Fruit fly (Drosophila melanogaster) whole organism, wandering third instar larva: ENCODE measurements around the gene CG5623.

Source experiments
- Abd-B ChIP-seq: fragments of >200 bp; optimal IDR thresholded peaks from 2 replicates; lab custom pipeline; 2017; ENCODE audit warnings: missing biosample characterization, missing genetic modification characterization
- Dif ChIP-seq: fragments of 200-275, 200-300 bp; sonication (Bioruptor generic); optimal IDR thresholded peaks from 2 replicates; lab custom pipeline; 2018; ENCODE audit warnings: missing biosample characterization, missing genetic modification characterization; ENCODE audit not compliant: partially characterized antibody
- Hr78 ChIP-seq: fragments of >200 bp; optimal IDR thresholded peaks from 2 replicates; lab custom pipeline; 2017; ENCODE audit warnings: missing biosample characterization, missing genetic modification characterization
- Hr83 ChIP-seq: fragments of 200-300 bp; sonication (Bioruptor generic); optimal IDR thresholded peaks from 2 replicates; lab custom pipeline; 2016; ENCODE audit warnings: missing biosample characterization, mild to moderate bottlenecking, missing genetic modification characterization, moderate library complexity; ENCODE audit not compliant: poor library complexity, severe bottlenecking
- Rel ChIP-seq, 2 experiments: fragments of 200-800 bp; sonication (Bioruptor generic) in 1 of 2; optimal IDR thresholded peaks; 2 replicates in 1 of 2; 3 replicates in 1 of 2; lab custom pipeline; 2016 to 2019; ENCODE audit warnings: mild to moderate bottlenecking in 2 of 2, missing biosample characterization in 2 of 2, missing genetic modification characterization in 2 of 2, moderate library complexity in 1 of 2
- Vsx2 ChIP-seq: fragments of 200-300, 225-300 bp; sonication (Bioruptor generic); optimal IDR thresholded peaks from 2 replicates; lab custom pipeline; 2018; ENCODE audit warnings: missing biosample characterization, missing genetic modification characterization; ENCODE audit not compliant: partially characterized antibody
- dl ChIP-seq, 2 experiments: fragments of 175-275, 200-275 bp in 1 of 2; fragments of 200-275 bp in 1 of 2; sonication (Bioruptor generic); optimal IDR thresholded peaks; lab custom pipeline; 2018; ENCODE audit warnings: mild to moderate bottlenecking in 2 of 2, missing biosample characterization in 2 of 2, missing genetic modification characterization in 2 of 2, moderate library complexity in 2 of 2; ENCODE audit not compliant: partially characterized antibody in 2 of 2, insufficient read depth in 1 of 2
- dsf ChIP-seq: sonication (Bioruptor generic); optimal IDR thresholded peaks from 2 replicates; lab custom pipeline; 2016; ENCODE audit warnings: missing biosample characterization, missing genetic modification characterization, borderline replicate concordance
- foxo ChIP-seq, 2 experiments: fragments of 200-800 bp; sonication (Bioruptor generic); optimal IDR thresholded peaks; 2 replicates in 1 of 2; 3 replicates in 1 of 2; lab custom pipeline; 2016 to 2017; ENCODE audit warnings: missing biosample characterization in 2 of 2, missing genetic modification characterization in 2 of 2
- lola ChIP-seq: fragments of >200 bp; optimal IDR thresholded peaks from 2 replicates; lab custom pipeline; 2017; ENCODE audit warnings: missing biosample characterization, missing genetic modification characterization
- usp ChIP-seq: fragments of >200 bp; optimal IDR thresholded peaks from 2 replicates; lab custom pipeline; 2017; ENCODE audit warnings: missing biosample characterization, missing genetic modification characterization

dm6 chr3R:15793372-15793802, 26.1 kb upstream of the CG5623 start, which contains the start of gene nsl1:
- TF ChIP-seq Hr78 (GFP tag; lab: Kevin White, UChicago) (no peak), Vsx2 (GFP tag; lab: Kevin White, UChicago) (no peak), usp (GFP tag; lab: Kevin White, UChicago) (no peak), Hr83 (GFP tag; lab: Kevin White, UChicago) (no peak), lola (no peak), dl (GFP tag; optimal IDR thresholded peaks at IDR 0.05; lab: Kevin White, UChicago; ENCODE audit: insufficient read depth in 1 of 2, partially characterized antibody in 2 of 2) (no peak), dsf (GFP tag; lab: Kevin White, UChicago) (peak; percentile 24), Rel (GFP tag; optimal IDR thresholded peaks at IDR 0.05; lab: Kevin White, UChicago) (peak; percentile 52), Rel (tag; optimal IDR thresholded peaks at IDR 0.05; lab: Kevin White, UChicago) (peak; percentile 25), Dif (GFP tag; lab: Kevin White, UChicago) (peak; percentile 58), foxo (GFP tag; optimal IDR thresholded peaks at IDR 0.05; lab: Kevin White, UChicago) (peak in 1 of 2 experiments; percentile 64), Abd-B (GFP tag; lab: Kevin White, UChicago) (no peak)
